Worm (Caenorhabditis elegans): ENCODE measurements around the gene clx-1.

DNA sequence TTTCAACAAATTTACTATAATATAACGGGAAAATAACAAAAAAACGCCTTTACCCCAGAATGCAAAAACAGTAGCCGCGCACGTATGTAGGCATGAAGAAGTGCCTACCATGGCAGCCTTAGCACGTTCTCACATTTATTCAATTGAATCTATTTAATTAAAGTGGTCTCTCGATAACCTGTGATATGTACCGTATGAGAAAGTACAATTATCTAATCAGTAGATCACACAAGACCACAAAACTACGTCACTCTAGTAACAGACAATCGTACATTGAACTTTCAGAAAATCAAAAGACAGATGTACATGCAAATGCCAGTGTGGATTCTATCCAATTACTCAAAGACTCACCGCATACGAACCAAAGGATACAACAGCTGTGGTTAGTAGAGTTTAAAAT is 22.2 kb upstream of the clx-1 start:
- TF ChIP-seq fkh-10 (GFP tag; optimal IDR thresholded peaks at IDR 0.05) (no peak), zag-1 (tag; optimal IDR thresholded peaks at IDR 0.05) (no peak), nhr-11 (tag; optimal IDR thresholded peaks at IDR 0.05) (no peak), lim-7 (GFP tag; IDR thresholded peaks at IDR 0.05) (no peak), snpc-1.2 (GFP tag; IDR thresholded peaks at IDR 0.05) (no peak), hlh-30 (tag; optimal IDR thresholded peaks at IDR 0.05; ENCODE audit: insufficient read depth) (no peak), R02D3.7 (tag; optimal IDR thresholded peaks at IDR 0.05) (no peak), lin-39 (tag; optimal IDR thresholded peaks at IDR 0.05) (no peak), dpl-1 (GFP tag; optimal IDR thresholded peaks at IDR 0.05) (no peak), mdl-1 (tag; optimal IDR thresholded peaks at IDR 0.05) (no peak), duxl-1 (tag; optimal IDR thresholded peaks at IDR 0.05; ENCODE audit: poor library complexity) (no peak), Y75B8A.6 (GFP tag; IDR thresholded peaks at IDR 0.05) (no peak), ama-1 (optimal IDR thresholded peaks at IDR 0.05) (no peak)

All from whole organism, L4 larva.